Fruit fly (Drosophila melanogaster): ENCODE data around the gene side-II.

Gene side-II

dm6 chr2L:15005505-15005904 is 33.4 kb upstream of the side-II start, which contains the start of gene DCTN5-p25 (continued):
- TF ChIP-seq E2f1 (GFP tag; IDR thresholded peaks at IDR 0.05), result no peak
- TF ChIP-seq Hand (GFP tag; optimal IDR thresholded peaks at IDR 0.05), result no peak
- no peak for TF ChIP-seq CG13424 (tag; optimal IDR thresholded peaks at IDR 0.05)
- no peak for TF ChIP-seq chm (GFP tag; IDR thresholded peaks at IDR 0.05)
- no peak for TF ChIP-seq dysf (GFP tag; IDR thresholded peaks at IDR 0.05)
- no peak for TF ChIP-seq Atf6 (GFP tag; IDR thresholded peaks at IDR 0.05)
- TF ChIP-seq CG7963 (GFP tag; IDR thresholded peaks at IDR 0.05; ENCODE audit: partially characterized antibody), result no peak
- no peak for TF ChIP-seq Poxn (GFP tag; IDR thresholded peaks at IDR 0.05)
- no peak for TF ChIP-seq ERR (GFP tag; optimal IDR thresholded peaks at IDR 0.05)
- TF ChIP-seq Elba2 (GFP tag; optimal IDR thresholded peaks at IDR 0.05), result no peak
- no peak for TF ChIP-seq CG4282 (GFP tag; optimal IDR thresholded peaks at IDR 0.05)
- TF ChIP-seq CG31224 (GFP tag; IDR thresholded peaks at IDR 0.05), result no peak
- TF ChIP-seq btn (GFP tag; optimal IDR thresholded peaks at IDR 0.05), result no peak
- no peak for TF ChIP-seq kay (GFP tag; optimal IDR thresholded peaks at IDR 0.05)
- no peak for TF ChIP-seq gsb-n (tag; optimal IDR thresholded peaks at IDR 0.05)
- TF ChIP-seq H15 (GFP tag; IDR thresholded peaks at IDR 0.05), result no peak
- TF ChIP-seq zen (tag; optimal IDR thresholded peaks at IDR 0.05), result peak; percentile 28
- no peak for TF ChIP-seq CG12071 (GFP tag; optimal IDR thresholded peaks at IDR 0.05)
- TF ChIP-seq gt (GFP tag; IDR thresholded peaks at IDR 0.05), result no peak
- peak; percentile 93 for TF ChIP-seq sd (tag; optimal IDR thresholded peaks at IDR 0.05)
- peak; percentile 58 for TF ChIP-seq MBD-R2 (GFP tag; IDR thresholded peaks at IDR 0.05)
- no peak for TF ChIP-seq ac (GFP tag; optimal IDR thresholded peaks at IDR 0.05)
- no peak for TF ChIP-seq Fer3 (tag; optimal IDR thresholded peaks at IDR 0.05)
- no peak for TF ChIP-seq CG31365 (tag; optimal IDR thresholded peaks at IDR 0.05)
- peak; percentile 96 for TF ChIP-seq Dp (GFP tag; optimal IDR thresholded peaks at IDR 0.05)
- TF ChIP-seq CG14710 (tag; optimal IDR thresholded peaks at IDR 0.05), result peak; percentile 22
- no peak for TF ChIP-seq nerfin-2 (GFP tag; IDR thresholded peaks at IDR 0.05; ENCODE audit: partially characterized antibody)
- TF ChIP-seq crol (GFP tag; IDR thresholded peaks at IDR 0.05), result no peak
- TF ChIP-seq phol (tag; optimal IDR thresholded peaks at IDR 0.05), result peak; percentile 4
- no peak for TF ChIP-seq Nf-YB (GFP tag; optimal IDR thresholded peaks at IDR 0.05)
- TF ChIP-seq bab2 (GFP tag; optimal IDR thresholded peaks at IDR 0.05), result no peak
- no peak for TF ChIP-seq Trl (optimal IDR thresholded peaks at IDR 0.05)
- TF ChIP-seq Trl (GFP tag; optimal IDR thresholded peaks at IDR 0.05), result no peak
- no peak for TF ChIP-seq zen2 (GFP tag; IDR thresholded peaks at IDR 0.05; ENCODE audit: partially characterized antibody)
- no peak for TF ChIP-seq Sox102F (GFP tag; optimal IDR thresholded peaks at IDR 0.05)
- TF ChIP-seq CG8944 (GFP tag; optimal IDR thresholded peaks at IDR 0.05), result no peak
- TF ChIP-seq en (GFP tag; optimal IDR thresholded peaks at IDR 0.05), result no peak
- TF ChIP-seq CG30020 (tag; optimal IDR thresholded peaks at IDR 0.05), result no peak
- TF ChIP-seq bbx (GFP tag; IDR thresholded peaks at IDR 0.05; ENCODE audit: partially characterized antibody), result no peak
- TF ChIP-seq sens (GFP tag), result no peak
- TF ChIP-seq CG6272 (GFP tag; IDR thresholded peaks at IDR 0.05), result no peak
- no peak for TF ChIP-seq CG3726 (GFP tag; IDR thresholded peaks at IDR 0.05)
- TF ChIP-seq az2 (GFP tag; optimal IDR thresholded peaks at IDR 0.05), result no peak
- TF ChIP-seq CG11456 (GFP tag; IDR thresholded peaks at IDR 0.05), result no peak
- no peak for TF ChIP-seq CG14050 (GFP tag; IDR thresholded peaks at IDR 0.05)
- peak; percentile 22 for TF ChIP-seq BEAF-32 (GFP tag; optimal IDR thresholded peaks at IDR 0.05)
- TF ChIP-seq CG6254 (GFP tag; optimal IDR thresholded peaks at IDR 0.05), result no peak
- peak; percentile 53 to 95 for TF ChIP-seq crp (GFP tag; optimal IDR thresholded peaks at IDR 0.05)
- TF ChIP-seq HLH3B (GFP tag; IDR thresholded peaks at IDR 0.05), result no peak
- no peak for TF ChIP-seq CG13894 (tag; optimal IDR thresholded peaks at IDR 0.05)
- TF ChIP-seq Doc3 (GFP tag; IDR thresholded peaks at IDR 0.05; ENCODE audit: partially characterized antibody), result no peak
- TF ChIP-seq CG3995 (GFP tag; optimal IDR thresholded peaks at IDR 0.05), result no peak

Measured in whole organism, embryonic.